Fruit fly (Drosophila melanogaster) whole organism, prepupa: Measurements from ENCODE around the gene CG33687.
A peak's percentile ranks its signal among the peaks of the same experiment; 100 is the strongest.

Experiments
- Blimp-1 ChIP-seq: fragments of 200-800 bp; sonication (Bioruptor generic); optimal IDR thresholded peaks from 3 replicates; lab custom pipeline; 2017; ENCODE audit warnings: missing biosample characterization, missing genetic modification characterization, mild to moderate bottlenecking, moderate library complexity, missing genetic modification reagents
- CG10669 ChIP-seq: fragments of 200-800 bp; sonication (Bioruptor generic); optimal IDR thresholded peaks from 3 replicates; lab custom pipeline; 2018; ENCODE audit warnings: missing biosample characterization, mild to moderate bottlenecking, missing genetic modification characterization, moderate library complexity
- CG11294 ChIP-seq: fragments of 200-800 bp; sonication (Bioruptor generic); IDR thresholded peaks from 2 replicates; pipeline ENCODE4 v1.3.6; 2022; ENCODE audit warnings: missing biosample characterization, missing genetic modification characterization
- CG11762 ChIP-seq: fragments of 200-800 bp; sonication (Bioruptor generic); optimal IDR thresholded peaks from 3 replicates; lab custom pipeline; 2016; ENCODE audit warnings: missing biosample characterization, missing genetic modification characterization; ENCODE audit not compliant: insufficient read depth
- CG11902 ChIP-seq: fragments of 200-800 bp; sonication (Bioruptor generic); optimal IDR thresholded peaks from 3 replicates; lab custom pipeline; 2016; ENCODE audit warnings: missing biosample characterization, missing genetic modification characterization
- CG15336 ChIP-seq: fragments of 200-800 bp; sonication (Bioruptor generic); IDR thresholded peaks from 2 replicates; pipeline ENCODE4 v1.3.6; 2022; ENCODE audit warnings: missing biosample characterization, missing genetic modification characterization
- CG1621 ChIP-seq: fragments of 200-800 bp; sonication (Bioruptor generic); optimal IDR thresholded peaks from 3 replicates; lab custom pipeline; 2018; ENCODE audit warnings: missing biosample characterization, mild to moderate bottlenecking, missing genetic modification characterization
- CG16779 ChIP-seq: fragments of 200-800 bp; sonication (Bioruptor generic); optimal IDR thresholded peaks from 3 replicates; lab custom pipeline; 2017; ENCODE audit warnings: missing biosample characterization, mild to moderate bottlenecking, missing genetic modification characterization
- CG3032 ChIP-seq: fragments of 200-800 bp; optimal IDR thresholded peaks from 2 replicates; lab custom pipeline; 2019; ENCODE audit warnings: missing biosample characterization, mild to moderate bottlenecking, missing genetic modification characterization, moderate library complexity
- CG31627 ChIP-seq: fragments of 200-800 bp; sonication (Bioruptor generic); optimal IDR thresholded peaks from 3 replicates; lab custom pipeline; 2016; ENCODE audit warnings: missing biosample characterization, missing genetic modification characterization
- CG32006 ChIP-seq: fragments of 200-800 bp; sonication (Bioruptor generic); optimal IDR thresholded peaks from 3 replicates; lab custom pipeline; 2017; ENCODE audit warnings: missing biosample characterization, mild to moderate bottlenecking, missing genetic modification characterization
- CG3919 ChIP-seq: fragments of 200-800 bp; sonication (Bioruptor generic); optimal IDR thresholded peaks from 3 replicates; lab custom pipeline; 2016; ENCODE audit warnings: missing biosample characterization, missing genetic modification characterization
- CG4318 ChIP-seq: fragments of 200-800 bp; sonication (Bioruptor generic); optimal IDR thresholded peaks from 3 replicates; lab custom pipeline; 2017; ENCODE audit warnings: missing biosample characterization, mild to moderate bottlenecking, missing genetic modification characterization
- CG6163 ChIP-seq: fragments of 200-800 bp; sonication (Bioruptor generic); IDR thresholded peaks from 3 replicates; pipeline ENCODE4 v1.3.6; 2022; ENCODE audit warnings: missing biosample characterization, missing genetic modification characterization
- CG6276 ChIP-seq: fragments of 200-800 bp; sonication (Bioruptor generic); optimal IDR thresholded peaks from 2 replicates; lab custom pipeline; 2017; ENCODE audit warnings: missing biosample characterization, mild to moderate bottlenecking, missing genetic modification characterization
- CG6854 ChIP-seq: fragments of 200-800 bp; sonication (Bioruptor generic); optimal IDR thresholded peaks from 2 replicates; lab custom pipeline; 2017; ENCODE audit warnings: missing biosample characterization, mild to moderate bottlenecking, missing genetic modification characterization
- CG7368 ChIP-seq: fragments of 200-800 bp; sonication (Bioruptor generic); optimal IDR thresholded peaks from 3 replicates; lab custom pipeline; 2016; ENCODE audit warnings: missing biosample characterization, missing genetic modification characterization
- CG8119 ChIP-seq: fragments of 200-800 bp; sonication (Bioruptor generic); IDR thresholded peaks from 3 replicates; pipeline ENCODE4 v1.3.6; 2022; ENCODE audit warnings: missing biosample characterization, missing genetic modification characterization
- CG8319 ChIP-seq: fragments of 200-800 bp; sonication (Bioruptor generic); optimal IDR thresholded peaks from 3 replicates; lab custom pipeline; 2016; ENCODE audit warnings: missing biosample characterization, missing genetic modification characterization
- CG8632 ChIP-seq: fragments of 200-800 bp; sonication (Bioruptor generic); optimal IDR thresholded peaks from 3 replicates; lab custom pipeline; 2016; ENCODE audit warnings: missing biosample characterization, missing genetic modification characterization
- CG9139 ChIP-seq: fragments of 200-800 bp; sonication (Bioruptor generic); optimal IDR thresholded peaks from 3 replicates; lab custom pipeline; 2017; ENCODE audit warnings: missing biosample characterization, mild to moderate bottlenecking, missing genetic modification characterization
- Eip75B ChIP-seq: fragments of 200-800 bp; sonication (Bioruptor generic); optimal IDR thresholded peaks from 3 replicates; lab custom pipeline; 2016; ENCODE audit warnings: missing biosample characterization, missing genetic modification characterization
- Eip78C ChIP-seq: fragments of 200-800 bp; sonication (Bioruptor generic); peaks from one replicate; lab custom pipeline; 2016; ENCODE audit warnings: missing biosample characterization, missing genetic modification characterization
- Ets21C ChIP-seq: fragments of 200-800 bp; sonication (Bioruptor generic); optimal IDR thresholded peaks from 3 replicates; lab custom pipeline; 2016; ENCODE audit warnings: missing biosample characterization, missing genetic modification characterization
- Gug ChIP-seq: fragments of 200-800 bp; sonication (Bioruptor generic); IDR thresholded peaks from 2 replicates; pipeline ENCODE4 v1.3.6; 2022; ENCODE audit warnings: missing biosample characterization, missing genetic modification characterization
- Hr38 ChIP-seq: sonication (Bioruptor generic); optimal IDR thresholded peaks from 2 replicates; lab custom pipeline; 2016; ENCODE audit warnings: missing biosample characterization, missing genetic modification characterization
- Hr39 ChIP-seq: fragments of 200-800 bp; sonication (Bioruptor generic); optimal IDR thresholded peaks from 2 replicates; lab custom pipeline; 2016; ENCODE audit warnings: missing biosample characterization, missing genetic modification characterization
- Hr4 ChIP-seq: fragments of 200-800 bp; sonication (Bioruptor generic); optimal IDR thresholded peaks from 3 replicates; lab custom pipeline; 2016; ENCODE audit warnings: missing biosample characterization, missing genetic modification characterization
- Lpt ChIP-seq: fragments of 200-800 bp; sonication (Bioruptor generic); optimal IDR thresholded peaks from 3 replicates; lab custom pipeline; 2016; ENCODE audit warnings: missing biosample characterization, missing genetic modification characterization
- Met ChIP-seq: fragments of 200-800 bp; sonication (Bioruptor generic); optimal IDR thresholded peaks from 3 replicates; lab custom pipeline; 2016; ENCODE audit warnings: missing biosample characterization, missing genetic modification characterization
- Smox ChIP-seq: fragments of 200-800 bp; sonication (Bioruptor generic); optimal IDR thresholded peaks from 3 replicates; lab custom pipeline; 2016; ENCODE audit warnings: missing biosample characterization, missing genetic modification characterization
- Sox102F ChIP-seq: fragments of 200-800 bp; sonication (Bioruptor generic); optimal IDR thresholded peaks from 2 replicates; lab custom pipeline; 2016; ENCODE audit warnings: missing biosample characterization, mild to moderate bottlenecking, missing genetic modification characterization
- Sox15 ChIP-seq: fragments of 200-800 bp; sonication (Bioruptor generic); optimal IDR thresholded peaks from 3 replicates; lab custom pipeline; 2016; ENCODE audit warnings: missing biosample characterization, missing genetic modification characterization
- achi ChIP-seq: fragments of 200-800 bp; sonication (Bioruptor generic); optimal IDR thresholded peaks from 3 replicates; lab custom pipeline; 2016; ENCODE audit warnings: missing biosample characterization, missing genetic modification characterization
- acj6 ChIP-seq: fragments of 200-800 bp; sonication (Bioruptor generic); optimal IDR thresholded peaks from 3 replicates; lab custom pipeline; 2016; ENCODE audit warnings: missing biosample characterization, missing genetic modification characterization
- cyc ChIP-seq: fragments of 200-800 bp; sonication (Bioruptor generic); optimal IDR thresholded peaks from 3 replicates; lab custom pipeline; 2016; ENCODE audit warnings: missing biosample characterization, missing genetic modification characterization
- dac ChIP-seq: fragments of 200-800 bp; sonication (Bioruptor generic); optimal IDR thresholded peaks from 2 replicates; lab custom pipeline; 2017; ENCODE audit warnings: missing biosample characterization, mild to moderate bottlenecking, missing genetic modification characterization
- dsx ChIP-seq: fragments of 200-800 bp; optimal IDR thresholded peaks from 3 replicates; lab custom pipeline; 2019; ENCODE audit warnings: missing biosample characterization, mild to moderate bottlenecking, missing genetic modification characterization, moderate library complexity; ENCODE audit not compliant: poor library complexity, severe bottlenecking
- eg ChIP-seq: fragments of 200-800 bp; sonication (Bioruptor generic); IDR thresholded peaks from 3 replicates; pipeline ENCODE4 v1.3.6; 2022; ENCODE audit warnings: missing biosample characterization, missing genetic modification characterization
- esn ChIP-seq: fragments of 200-800 bp; sonication (Bioruptor generic); optimal IDR thresholded peaks from 2 replicates; lab custom pipeline; 2016; ENCODE audit warnings: missing biosample characterization, mild to moderate bottlenecking, missing genetic modification characterization, moderate library complexity
- fd59A ChIP-seq: fragments of 200-800 bp; sonication (Bioruptor generic); optimal IDR thresholded peaks from 2 replicates; lab custom pipeline; 2017; ENCODE audit warnings: missing biosample characterization, mild to moderate bottlenecking, missing genetic modification characterization, missing genetic modification reagents
- fd85E ChIP-seq: fragments of 200-800 bp; sonication (Bioruptor generic); optimal IDR thresholded peaks from 3 replicates; lab custom pipeline; 2016; ENCODE audit warnings: missing biosample characterization, missing genetic modification characterization
- fkh ChIP-seq: fragments of 200-800 bp; sonication (Bioruptor generic); optimal IDR thresholded peaks from 3 replicates; lab custom pipeline; 2017; ENCODE audit warnings: missing biosample characterization, mild to moderate bottlenecking, missing genetic modification characterization, moderate library complexity
- lz ChIP-seq: fragments of 200-800 bp; sonication (Bioruptor generic); optimal IDR thresholded peaks from 3 replicates; lab custom pipeline; 2016; ENCODE audit warnings: missing biosample characterization, missing genetic modification characterization
- net ChIP-seq: fragments of 200-800 bp; sonication (Bioruptor generic); optimal IDR thresholded peaks from 3 replicates; lab custom pipeline; 2016; ENCODE audit warnings: missing biosample characterization, missing genetic modification characterization
- salr ChIP-seq, 2 experiments: fragments of 200-800 bp; sonication (Bioruptor generic); optimal IDR thresholded peaks; 3 replicates each; lab custom pipeline; 2016 to 2018; ENCODE audit warnings: missing biosample characterization in 2 of 2, missing genetic modification characterization in 2 of 2, mild to moderate bottlenecking in 1 of 2
- spab ChIP-seq: fragments of 200-800 bp; sonication (Bioruptor generic); optimal IDR thresholded peaks from 2 replicates; lab custom pipeline; 2017; ENCODE audit warnings: missing biosample characterization, mild to moderate bottlenecking, missing genetic modification characterization, missing genetic modification reagents
- ss ChIP-seq, 2 experiments: fragments of 200-800 bp; sonication (Bioruptor generic); optimal IDR thresholded peaks; 2 replicates in 1 of 2; 3 replicates in 1 of 2; lab custom pipeline; 2017 to 2018; ENCODE audit warnings: mild to moderate bottlenecking in 2 of 2, missing biosample characterization in 2 of 2, missing genetic modification characterization in 2 of 2, moderate library complexity in 1 of 2
- svp ChIP-seq: fragments of 200-800 bp; sonication (Bioruptor generic); peaks from one replicate; lab custom pipeline; 2016; ENCODE audit warnings: missing biosample characterization, missing genetic modification characterization
- topi ChIP-seq: fragments of 200-800 bp; sonication (Bioruptor generic); optimal IDR thresholded peaks from 3 replicates; lab custom pipeline; 2016; ENCODE audit warnings: missing biosample characterization, missing genetic modification characterization
- vri ChIP-seq: fragments of 200-800 bp; sonication (Bioruptor generic); optimal IDR thresholded peaks from 3 replicates; lab custom pipeline; 2016; ENCODE audit warnings: missing biosample characterization, mild to moderate bottlenecking, missing genetic modification characterization

CG33687 gene

dm6 chr3L:16208839-16209612 lies 11.4 kb downstream of the CG33687 start:
- TF ChIP-seq Blimp-1 (no peak), CG32006 (GFP tag; lab: Kevin White, UChicago) (peak; percentile 63), cyc (GFP tag; lab: Kevin White, UChicago) (peak; percentile 2), CG8632 (no peak), CG6276 (GFP tag; lab: Kevin White, UChicago) (no peak), CG7368 (GFP tag; lab: Kevin White, UChicago) (no peak), CG11762 (GFP tag; lab: Kevin White, UChicago) (peak; percentile 5), CG8119 (GFP tag; lab: Robert Waterston, UW) (no peak), net (GFP tag; lab: Kevin White, UChicago) (no peak), dsx (no peak), fkh (GFP tag; lab: Kevin White, UChicago) (no peak), svp (GFP tag; lab: Kevin White, UChicago) (peak; percentile 94), ss (GFP tag; optimal IDR thresholded peaks at IDR 0.05; lab: Kevin White, UChicago) (peak in 1 of 2 experiments; percentile 30), fd59A (peak; percentile 51), topi (GFP tag; lab: Kevin White, UChicago) (no peak), lz (GFP tag; lab: Kevin White, UChicago) (peak; percentile 0), CG6163 (GFP tag; lab: Robert Waterston, UW) (no peak), CG11294 (no peak), CG3032 (tag; lab: Kevin White, UChicago) (peak; percentile 57), eg (GFP tag; lab: Robert Waterston, UW) (0 out of 3 replicates have a peak, but pooled peaks have one; percentile 10), Gug (no peak), CG9139 (GFP tag; lab: Kevin White, UChicago) (no peak), CG31627 (GFP tag; lab: Kevin White, UChicago) (peak; percentile 13), CG4318 (GFP tag; lab: Kevin White, UChicago) (peak; percentile 27), CG16779 (tag; lab: Kevin White, UChicago) (no peak), Sox15 (peak; percentile 14), Ets21C (GFP tag; lab: Kevin White, UChicago) (no peak), esn (GFP tag; lab: Kevin White, UChicago) (peak; percentile 34), fd85E (GFP tag; lab: Kevin White, UChicago) (no peak), CG11902 (no peak), Eip75B (GFP tag; lab: Kevin White, UChicago) (no peak), Hr39 (GFP tag; lab: Kevin White, UChicago) (no peak), Hr4 (GFP tag; lab: Kevin White, UChicago) (no peak), Met (GFP tag; lab: Kevin White, UChicago) (no peak), dac (GFP tag; lab: Kevin White, UChicago) (no peak), acj6 (GFP tag; lab: Kevin White, UChicago) (peak; percentile 37), vri (GFP tag; lab: Kevin White, UChicago) (no peak), CG15336 (GFP tag; lab: Robert Waterston, UW) (no peak), spab (no peak), Hr38 (GFP tag; lab: Kevin White, UChicago) (no peak), CG1621 (tag; lab: Kevin White, UChicago) (no peak), CG8319 (GFP tag; lab: Kevin White, UChicago) (no peak), CG3919 (GFP tag; lab: Kevin White, UChicago) (peak; percentile 58), Smox (no peak), Lpt (GFP tag; lab: Kevin White, UChicago) (no peak), CG10669 (GFP tag; lab: Kevin White, UChicago) (no peak), Sox102F (GFP tag; lab: Kevin White, UChicago) (peak; percentile 21), salr (GFP tag; optimal IDR thresholded peaks at IDR 0.05; lab: Kevin White, UChicago) (no peak), Eip78C (GFP tag; lab: Kevin White, UChicago) (peak; percentile 78), achi (GFP tag; lab: Kevin White, UChicago) (no peak), CG6854 (GFP tag; lab: Kevin White, UChicago) (peak; percentile 23)
